Worm (Caenorhabditis elegans) whole organism, midembryonic: ENCODE data around the gene hmt-1.

Experiments
- T22C8.4 ChIP-seq: fragments of 200-800 bp; sonication (Bioruptor generic); IDR thresholded peaks from 2 replicates; pipeline ENCODE4 v1.3.6; 2022; ENCODE audit warnings: missing genetic modification characterization, missing compliant biosample characterization
- cog-1 ChIP-seq: sonication (generic microtip); optimal IDR thresholded peaks from 2 replicates; lab custom pipeline; 2016; ENCODE audit warnings: missing genetic modification characterization, missing compliant biosample characterization
- klf-2 ChIP-seq: fragments of 200-800 bp; sonication (Bioruptor generic); conservative IDR thresholded peaks from 2 replicates; pipeline ENCODE4 v1.3.6; 2022; ENCODE audit warnings: missing genetic modification reagents, missing genetic modification characterization, missing compliant biosample characterization
- ref-1 ChIP-seq: fragments of 200-800 bp; sonication (Bioruptor generic); conservative IDR thresholded peaks from 2 replicates; pipeline ENCODE4 v1.3.6; 2022; ENCODE audit warnings: missing genetic modification reagents, missing genetic modification characterization, missing compliant biosample characterization
- tab-1 ChIP-seq: fragments of 200-800 bp; sonication (Bioruptor generic); IDR thresholded peaks from 2 replicates; pipeline ENCODE4 v1.3.6; 2022; ENCODE audit warnings: missing genetic modification characterization, missing compliant biosample characterization
- ztf-23 ChIP-seq: fragments of 200-800 bp; sonication (Bioruptor generic); IDR thresholded peaks from 2 replicates; pipeline ENCODE4 v1.3.6; 2022; ENCODE audit warnings: missing genetic modification reagents, missing genetic modification characterization, missing compliant biosample characterization
- ztf-29 ChIP-seq: fragments of 200-800 bp; sonication (Bioruptor generic); IDR thresholded peaks from 2 replicates; pipeline ENCODE4 v1.3.6; 2022; ENCODE audit warnings: missing genetic modification reagents, missing genetic modification characterization, missing compliant biosample characterization

DNA sequence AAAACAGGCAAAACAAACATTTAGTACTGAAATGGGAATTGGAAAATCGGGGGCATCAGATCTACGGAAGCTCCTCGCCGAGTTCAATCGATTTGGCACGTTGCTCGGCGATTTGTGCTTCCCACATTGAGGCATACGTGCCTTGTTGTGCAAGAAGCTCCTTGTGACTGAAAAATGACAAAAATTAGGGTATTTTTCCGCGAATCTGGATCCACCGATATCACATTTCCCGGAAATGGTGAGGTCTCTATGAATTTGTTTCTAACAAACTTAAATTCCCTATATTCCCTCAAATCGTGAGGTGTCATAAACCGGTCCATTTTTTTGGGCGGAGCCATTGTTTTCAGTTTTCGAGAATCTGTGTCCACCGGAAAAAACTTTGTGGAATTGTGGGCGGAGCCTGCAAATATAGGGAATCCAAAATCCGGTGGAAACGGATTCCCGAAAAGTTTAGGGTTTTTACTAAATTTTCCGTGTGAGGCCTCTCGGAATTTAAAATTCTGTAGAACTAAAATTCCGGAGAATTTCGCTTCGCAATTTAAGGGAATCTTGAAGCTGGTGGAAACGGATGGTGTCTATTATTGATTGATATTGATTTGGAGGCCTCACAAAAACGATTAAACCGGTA, 8.0 kb downstream of the hmt-1 start:
- TF ChIP-seq T22C8.4 (GFP tag; lab: Robert Waterston, UW) (no peak; the same call in 1 of the 2 replicates), tab-1 (GFP tag; lab: Robert Waterston, UW) (0 out of 2 replicates have a peak, but pooled peaks have one; percentile 37), cog-1 (tag; lab: Kevin White, UChicago) (no peak), ztf-23 (GFP tag; lab: Robert Waterston, UW) (peak; percentile 68), ztf-29 (GFP tag; lab: Robert Waterston, UW) (no peak), klf-2 (peak; percentile 72; the same call in 1 of the 2 replicates), ref-1 (GFP tag; lab: Robert Waterston, UW) (no peak)
